Worm (Caenorhabditis elegans): ENCODE data around the gene btf-1.

ce11 chrII:13164062-13164461 lies 35.9 kb upstream of the btf-1 start:
- TF ChIP-seq lsy-12 (tag; optimal IDR thresholded peaks at IDR 0.05) (no peak), nhr-237 (tag; optimal IDR thresholded peaks at IDR 0.05) (no peak), nhr-25 (tag; optimal IDR thresholded peaks at IDR 0.05) (no peak), zag-1 (tag; optimal IDR thresholded peaks at IDR 0.05) (no peak), nhr-67 (tag; optimal IDR thresholded peaks at IDR 0.05) (no peak), nhr-11 (tag; optimal IDR thresholded peaks at IDR 0.05) (no peak), nhr-28 (tag; optimal IDR thresholded peaks at IDR 0.05) (no peak), ztf-4 (tag; optimal IDR thresholded peaks at IDR 0.05) (no peak), ceh-28 (tag; optimal IDR thresholded peaks at IDR 0.05) (no peak), mdl-1 (tag; optimal IDR thresholded peaks at IDR 0.05) (no peak)

All from whole organism, L3 larva.